Fruit fly (Drosophila melanogaster) S2 (cell line): ENCODE measurements around the gene CG6462.

Experiments
- CG8478 ChIP-seq: fragments of >200 bp; optimal IDR thresholded peaks from 2 replicates; lab custom pipeline; 2018
- CTCF ChIP-seq, 2 experiments: fragments of >200 bp; optimal IDR thresholded peaks; 2 replicates each; lab custom pipeline; 2018

dm6 chr3L:6076429-6076828 lies 39.5 kb downstream of the CG6462 start, which contains the start of gene ssp6:
- no peak for TF ChIP-seq CG8478
- TF ChIP-seq CTCF (optimal IDR thresholded peaks at IDR 0.05; lab: Kevin White, UChicago), result no peak
